Worm (Caenorhabditis elegans) whole organism, L1 larva: ENCODE data around the gene C34D10.5.
A peak's percentile ranks its signal among the peaks of the same experiment; 100 is the strongest.

Source experiments
- C34B4.2 ChIP-seq: sonication (generic microtip); optimal IDR thresholded peaks from 2 replicates; lab custom pipeline; 2017; ENCODE audit warnings: mild to moderate bottlenecking, missing genetic modification characterization, missing compliant biosample characterization
- F16B12.6 ChIP-seq: fragments of 150-350 bp; optimal IDR thresholded peaks from 2 replicates; lab custom pipeline; 2014; ENCODE audit warnings: missing biosample characterization, missing genetic modification characterization
- aha-1 ChIP-seq: fragments of 150-350 bp; optimal IDR thresholded peaks from 2 replicates; lab custom pipeline; 2014; ENCODE audit warnings: missing biosample characterization, missing genetic modification characterization
- alr-1 ChIP-seq: fragments of 200-800 bp; sonication (Bioruptor generic); optimal IDR thresholded peaks from 2 replicates; lab custom pipeline; 2018; ENCODE audit warnings: borderline replicate concordance, mild to moderate bottlenecking, missing genetic modification characterization, missing compliant biosample characterization
- aly-2 ChIP-seq: fragments of 150-350 bp; optimal IDR thresholded peaks from 2 replicates; lab custom pipeline; 2014; ENCODE audit warnings: missing biosample characterization, missing genetic modification characterization
- blmp-1 ChIP-seq: fragments of 150-350 bp; optimal IDR thresholded peaks from 2 replicates; lab custom pipeline; 2014; ENCODE audit warnings: missing biosample characterization, missing genetic modification characterization
- ceh-8 ChIP-seq: fragments of 200-800 bp; sonication (Bioruptor generic); optimal IDR thresholded peaks from 2 replicates; lab custom pipeline; 2018; ENCODE audit warnings: mild to moderate bottlenecking, missing genetic modification characterization, moderate library complexity, missing compliant biosample characterization
- ceh-82 ChIP-seq, 3 experiments: fragments of 150-350 bp in 1 of 3; sonication (generic microtip) in 2 of 3; optimal IDR thresholded peaks; 2 replicates each; lab custom pipeline; 2014 to 2017; ENCODE audit warnings: missing biosample characterization in 3 of 3, missing genetic modification characterization in 3 of 3
- ceh-88 ChIP-seq: fragments of 200-800 bp; sonication (Bioruptor generic); IDR thresholded peaks from 2 replicates; pipeline ENCODE4 v1.3.6; 2022; ENCODE audit warnings: missing genetic modification characterization, missing compliant biosample characterization
- ceh-90 ChIP-seq: sonication (generic microtip); optimal IDR thresholded peaks from 2 replicates; lab custom pipeline; 2016; ENCODE audit warnings: missing genetic modification characterization, missing compliant biosample characterization
- dsc-1 ChIP-seq: sonication (generic microtip); optimal IDR thresholded peaks from 2 replicates; lab custom pipeline; 2016; ENCODE audit warnings: mild to moderate bottlenecking, missing genetic modification characterization, missing compliant biosample characterization
- efl-1 ChIP-seq, 4 experiments: fragments of 150-350 bp; optimal IDR thresholded peaks in 3 of 4; peaks in 1 of 4; 1 replicate in 1 of 4; 2 replicates in 3 of 4; lab custom pipeline; 2014; ENCODE audit warnings: missing biosample characterization in 2 of 4, missing genetic modification characterization in 2 of 4, missing genetic modification reagents in 2 of 4
- efl-3 ChIP-seq: fragments of 200-800 bp; sonication (Bioruptor generic); optimal IDR thresholded peaks from 2 replicates; lab custom pipeline; 2018; ENCODE audit warnings: mild to moderate bottlenecking, missing genetic modification characterization, missing compliant biosample characterization
- egl-13 ChIP-seq: sonication (generic microtip); optimal IDR thresholded peaks from 2 replicates; lab custom pipeline; 2016; ENCODE audit warnings: missing genotype, missing genetic modification reagents, missing genetic modification characterization, missing compliant biosample characterization
- egl-27 ChIP-seq, 2 experiments: fragments of 150-350 bp in 1 of 2; sonication (generic microtip); optimal IDR thresholded peaks; 3 replicates each; lab custom pipeline; 2017 to 2018; ENCODE audit warnings: missing biosample characterization in 2 of 2, missing genetic modification characterization in 2 of 2, missing genetic modification reagents in 2 of 2
- elt-2 ChIP-seq: sonication (generic microtip); optimal IDR thresholded peaks from 2 replicates; lab custom pipeline; 2016; ENCODE audit warnings: missing genetic modification characterization, mild to moderate bottlenecking, inconsistent platforms, missing compliant biosample characterization, missing genetic modification reagents
- ets-5 ChIP-seq: fragments of 200-800 bp; sonication (Bioruptor generic); IDR thresholded peaks from 2 replicates; pipeline ENCODE4 v1.3.6; 2022; ENCODE audit warnings: missing genetic modification characterization, missing compliant biosample characterization
- fkh-10 ChIP-seq: sonication (generic microtip); optimal IDR thresholded peaks from 2 replicates; lab custom pipeline; 2017; ENCODE audit warnings: missing biosample characterization, missing genetic modification reagents, missing genetic modification characterization
- fkh-8 ChIP-seq: sonication (generic microtip); optimal IDR thresholded peaks from 2 replicates; lab custom pipeline; 2016; ENCODE audit warnings: mild to moderate bottlenecking, missing genetic modification characterization, missing compliant biosample characterization
- grh-1 ChIP-seq: fragments of 200-800 bp; sonication (Bioruptor generic); IDR thresholded peaks from 2 replicates; pipeline ENCODE4 v1.3.6; 2022; ENCODE audit warnings: missing genetic modification reagents, missing genetic modification characterization, missing compliant biosample characterization
- hlh-4 ChIP-seq: sonication (generic microtip); optimal IDR thresholded peaks from 2 replicates; lab custom pipeline; 2016; ENCODE audit warnings: mild to moderate bottlenecking, missing genetic modification characterization, missing compliant biosample characterization
- irx-1 ChIP-seq: sonication (generic microtip); optimal IDR thresholded peaks from 2 replicates; lab custom pipeline; 2016; ENCODE audit warnings: missing genetic modification characterization, missing compliant biosample characterization
- lin-13 ChIP-seq: fragments of 150-350 bp; optimal IDR thresholded peaks from 2 replicates; lab custom pipeline; 2014; ENCODE audit warnings: missing biosample characterization, missing genetic modification reagents, missing genetic modification characterization
- lin-14 ChIP-seq: fragments of 200-800 bp; sonication (Bioruptor generic); optimal IDR thresholded peaks from 2 replicates; lab custom pipeline; 2018; ENCODE audit warnings: mild to moderate bottlenecking, missing genetic modification characterization, moderate library complexity, missing compliant biosample characterization
- lin-35 ChIP-seq, 2 experiments: fragments of 150-350 bp; optimal IDR thresholded peaks; 2 replicates each; lab custom pipeline; 2014; ENCODE audit warnings: missing biosample characterization in 2 of 2, missing genetic modification characterization in 2 of 2, missing genetic modification reagents in 2 of 2
- lsy-2 ChIP-seq, 2 experiments: fragments of 150-350 bp; optimal IDR thresholded peaks; 2 replicates each; lab custom pipeline; 2014; ENCODE audit warnings: missing biosample characterization in 2 of 2, missing genetic modification characterization in 2 of 2
- mab-9 ChIP-seq: fragments of 200-800 bp; sonication (Bioruptor generic); IDR thresholded peaks from 2 replicates; pipeline ENCODE4 v1.3.6; 2022; ENCODE audit warnings: missing genetic modification reagents, missing genetic modification characterization, missing compliant biosample characterization
- mdl-1 ChIP-seq, 2 experiments: fragments of 150-350 bp; optimal IDR thresholded peaks; 2 replicates each; lab custom pipeline; 2014 to 2017; ENCODE audit warnings: missing biosample characterization in 2 of 2, missing genetic modification characterization in 2 of 2, inconsistent platforms in 1 of 2
- mep-1 ChIP-seq: fragments of 150-350 bp; optimal IDR thresholded peaks from 2 replicates; lab custom pipeline; 2014; ENCODE audit warnings: missing biosample characterization, missing genetic modification characterization
- nhr-19 ChIP-seq: fragments of 200-800 bp; sonication (Bioruptor generic); conservative IDR thresholded peaks from 2 replicates; pipeline ENCODE4 v1.3.6; 2022; ENCODE audit warnings: missing genetic modification characterization, missing compliant biosample characterization
- nhr-20 ChIP-seq: sonication (generic microtip); optimal IDR thresholded peaks from 2 replicates; lab custom pipeline; 2016; ENCODE audit warnings: mild to moderate bottlenecking, missing genetic modification characterization, missing compliant biosample characterization
- nhr-47 ChIP-seq: sonication (generic microtip); optimal IDR thresholded peaks from 2 replicates; lab custom pipeline; 2016; ENCODE audit warnings: mild to moderate bottlenecking, missing genetic modification characterization, moderate library complexity, missing compliant biosample characterization
- nhr-71 ChIP-seq: sonication (generic microtip); optimal IDR thresholded peaks from 2 replicates; lab custom pipeline; 2016; ENCODE audit warnings: mild to moderate bottlenecking, missing genetic modification characterization, moderate library complexity, missing compliant biosample characterization
- pax-3 ChIP-seq: fragments of 200-800 bp; sonication (Bioruptor generic); optimal IDR thresholded peaks from 2 replicates; lab custom pipeline; 2018; ENCODE audit warnings: mild to moderate bottlenecking, missing genetic modification characterization, moderate library complexity, missing compliant biosample characterization
- rnt-1 ChIP-seq: sonication (generic microtip); optimal IDR thresholded peaks from 2 replicates; lab custom pipeline; 2016; ENCODE audit warnings: mild to moderate bottlenecking, missing genetic modification characterization, moderate library complexity, missing compliant biosample characterization
- skn-1 ChIP-seq: fragments of 150-350 bp; optimal IDR thresholded peaks from 2 replicates; lab custom pipeline; 2014; ENCODE audit warnings: missing biosample characterization, missing genetic modification characterization
- snu-23 ChIP-seq: sonication (generic microtip); optimal IDR thresholded peaks from 2 replicates; lab custom pipeline; 2016; ENCODE audit warnings: missing genetic modification characterization, missing compliant biosample characterization
- sox-4 ChIP-seq: sonication (generic microtip); optimal IDR thresholded peaks from 2 replicates; lab custom pipeline; 2016; ENCODE audit warnings: missing genetic modification characterization, missing compliant biosample characterization
- sup-37 ChIP-seq: fragments of 200-800 bp; sonication (Bioruptor generic); optimal IDR thresholded peaks from 2 replicates; lab custom pipeline; 2018; ENCODE audit warnings: mild to moderate bottlenecking, missing genetic modification characterization, missing compliant biosample characterization
- swsn-7 ChIP-seq: sonication (generic microtip); optimal IDR thresholded peaks from 2 replicates; lab custom pipeline; 2016; ENCODE audit warnings: missing genetic modification characterization, missing compliant biosample characterization
- unc-130 ChIP-seq: fragments of 150-350 bp; optimal IDR thresholded peaks from 2 replicates; lab custom pipeline; 2017; ENCODE audit warnings: missing biosample characterization, missing genetic modification characterization, inconsistent platforms
- unc-62 ChIP-seq: fragments of 150-350 bp; optimal IDR thresholded peaks from 2 replicates; lab custom pipeline; 2014; ENCODE audit warnings: missing biosample characterization, missing genetic modification reagents, missing genetic modification characterization
- unc-86 ChIP-seq: sonication (generic microtip); optimal IDR thresholded peaks from 2 replicates; lab custom pipeline; 2016; ENCODE audit warnings: missing genetic modification characterization, missing compliant biosample characterization
- unc-98 ChIP-seq: fragments of 200-800 bp; sonication (Bioruptor generic); IDR thresholded peaks from 2 replicates; pipeline ENCODE4 v1.3.6; 2022; ENCODE audit warnings: missing genetic modification characterization, missing compliant biosample characterization
- vab-15 ChIP-seq: sonication (generic microtip); optimal IDR thresholded peaks from 2 replicates; lab custom pipeline; 2017; ENCODE audit warnings: missing genotype, mild to moderate bottlenecking, missing genetic modification characterization, missing compliant biosample characterization
- xbp-1 ChIP-seq: sonication (generic microtip); optimal IDR thresholded peaks from 2 replicates; lab custom pipeline; 2016; ENCODE audit warnings: missing genetic modification characterization, missing compliant biosample characterization
- zip-4 ChIP-seq: fragments of 200-800 bp; sonication (Bioruptor generic); optimal IDR thresholded peaks from 2 replicates; lab custom pipeline; 2018; ENCODE audit warnings: mild to moderate bottlenecking, missing genetic modification characterization, moderate library complexity, missing compliant biosample characterization
- ztf-11 ChIP-seq, 2 experiments: sonication (generic microtip); optimal IDR thresholded peaks; 2 replicates each; lab custom pipeline; 2016 to 2017; ENCODE audit warnings: missing genetic modification characterization in 2 of 2, missing biosample characterization in 1 of 2, missing compliant biosample characterization in 1 of 2

The C34D10.5 gene

DNA sequence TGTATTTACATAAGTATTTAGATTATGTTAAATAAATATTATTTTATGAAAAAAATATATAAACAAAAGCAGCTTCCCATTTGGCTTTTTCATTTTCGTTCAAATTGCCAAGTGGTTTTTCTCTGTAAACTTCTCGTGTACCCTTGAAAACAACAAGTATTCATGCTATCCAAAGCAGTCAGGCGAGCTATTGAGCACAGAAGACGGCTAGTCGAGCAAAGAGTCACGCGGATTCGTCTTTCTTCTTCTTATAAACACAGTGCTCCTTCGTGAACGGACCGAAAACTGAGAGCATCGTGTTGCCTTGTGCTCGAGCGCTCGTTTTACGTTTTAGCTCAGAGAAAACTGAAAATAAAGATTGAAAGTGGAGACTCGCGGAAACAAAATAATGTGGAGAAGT is 1.9 kb upstream of the C34D10.5 start (continued):
- TF ChIP-seq ceh-90 (tag; lab: Kevin White, UChicago): no peak
- no peak for TF ChIP-seq unc-62
- no peak for TF ChIP-seq irx-1 (tag; lab: Kevin White, UChicago)
- no peak for TF ChIP-seq mdl-1 (tag; optimal IDR thresholded peaks at IDR 0.05; lab: Kevin White, UChicago)
- TF ChIP-seq C34B4.2 (tag; lab: Kevin White, UChicago): no peak
- no peak for TF ChIP-seq unc-86 (tag; lab: Kevin White, UChicago)
- no peak for TF ChIP-seq vab-15 (tag; lab: Kevin White, UChicago)
- no peak for TF ChIP-seq lsy-2 (tag; optimal IDR thresholded peaks at IDR 0.05; lab: Kevin White, UChicago)
- TF ChIP-seq xbp-1 (tag; lab: Kevin White, UChicago): no peak
- no peak for TF ChIP-seq aha-1 (tag; lab: Kevin White, UChicago)
- no peak for TF ChIP-seq ets-5
- TF ChIP-seq ceh-88: no peak
- no peak for TF ChIP-seq mep-1 (tag; lab: Kevin White, UChicago)
- no peak for TF ChIP-seq snu-23 (GFP tag; lab: Kevin White, UChicago)
- TF ChIP-seq alr-1 (tag; lab: Kevin White, UChicago): no peak

ce11 chrX:8017305-8017704 is 522 bp upstream of the C34D10.5 start:
- TF ChIP-seq C34B4.2 (tag; lab: Kevin White, UChicago) (no peak), rnt-1 (tag; lab: Kevin White, UChicago) (peak; percentile 62), fkh-10 (GFP tag; lab: Kevin White, UChicago) (no peak), mab-9 (GFP tag; lab: Robert Waterston, UW) (0 out of 2 replicates have a peak, but pooled peaks have one; percentile 15), swsn-7 (tag; lab: Kevin White, UChicago) (peak; percentile 0), ceh-82 (tag; optimal IDR thresholded peaks at IDR 0.05; lab: Kevin White, UChicago) (peak in 1 of 3 experiments; percentile 61), F16B12.6 (tag; lab: Kevin White, UChicago) (no peak), efl-1 (optimal IDR thresholded peaks at IDR 0.05; lab: Kevin White, UChicago) (no peak), efl-1 (GFP tag; optimal IDR thresholded peaks at IDR 0.05 in 1 of 2; lab: Kevin White, UChicago) (peak; percentile 1 to 36), sup-37 (GFP tag; lab: Kevin White, UChicago) (peak; percentile 2), ceh-90 (tag; lab: Kevin White, UChicago) (no peak), lsy-2 (tag; optimal IDR thresholded peaks at IDR 0.05; lab: Kevin White, UChicago) (peak in 1 of 2 experiments; percentile 45), snu-23 (GFP tag; lab: Kevin White, UChicago) (peak; percentile 27), elt-2 (tag; lab: Kevin White, UChicago) (peak; percentile 5), fkh-8 (tag; lab: Kevin White, UChicago) (peak; percentile 46), ceh-88 (peak; percentile 56), dsc-1 (tag; lab: Kevin White, UChicago) (peak; percentile 33), blmp-1 (no peak), hlh-4 (tag; lab: Kevin White, UChicago) (no peak), lin-14 (GFP tag; lab: Kevin White, UChicago) (peak; percentile 86), lin-13 (GFP tag; lab: Kevin White, UChicago) (no peak), grh-1 (GFP tag; lab: Robert Waterston, UW) (no peak), nhr-19 (GFP tag; lab: Robert Waterston, UW) (peak; percentile 39; the same call in 1 of the 2 replicates), egl-27 (tag; optimal IDR thresholded peaks at IDR 0.05; lab: Kevin White, UChicago) (no peak), sox-4 (tag; lab: Kevin White, UChicago) (no peak), vab-15 (tag; lab: Kevin White, UChicago) (no peak), pax-3 (tag; lab: Kevin White, UChicago) (peak; percentile 0), unc-98 (GFP tag; lab: Robert Waterston, UW) (no peak), unc-130 (tag; lab: Kevin White, UChicago) (no peak), efl-3 (no peak), nhr-47 (tag; lab: Kevin White, UChicago) (peak; percentile 16), nhr-71 (tag; lab: Kevin White, UChicago) (peak; percentile 62), lin-35 (GFP tag; optimal IDR thresholded peaks at IDR 0.05; lab: Kevin White, UChicago) (peak in 1 of 2 experiments; percentile 20), ztf-11 (tag; optimal IDR thresholded peaks at IDR 0.05; lab: Kevin White, UChicago) (no peak), egl-13 (tag; lab: Kevin White, UChicago) (peak; percentile 17), ceh-8 (GFP tag; lab: Kevin White, UChicago) (peak; percentile 97), aly-2 (no peak), mdl-1 (tag; optimal IDR thresholded peaks at IDR 0.05; lab: Kevin White, UChicago) (peak in 1 of 2 experiments; percentile 16), skn-1 (tag; lab: Kevin White, UChicago) (peak; percentile 47), zip-4 (no peak), nhr-20 (tag; lab: Kevin White, UChicago) (peak; percentile 12)
